Fruit fly (Drosophila melanogaster): Measurements from ENCODE around the gene sowah.

dm6 chr3L:12606292-12606691 is 34.0 kb upstream of the sowah start:
- TF ChIP-seq svp (GFP tag): no peak
- TF ChIP-seq Blimp-1 (GFP tag; optimal IDR thresholded peaks at IDR 0.05): no peak
- no peak for TF ChIP-seq Sox102F (GFP tag; optimal IDR thresholded peaks at IDR 0.05)
- TF ChIP-seq CG16779 (tag; optimal IDR thresholded peaks at IDR 0.05): no peak
- no peak for TF ChIP-seq dsx (GFP tag; optimal IDR thresholded peaks at IDR 0.05; ENCODE audit: poor library complexity, severe bottlenecking)
- no peak for TF ChIP-seq Lpt (GFP tag; optimal IDR thresholded peaks at IDR 0.05)
- TF ChIP-seq CG31627 (GFP tag; optimal IDR thresholded peaks at IDR 0.05): no peak
- TF ChIP-seq cyc (GFP tag; optimal IDR thresholded peaks at IDR 0.05): no peak
- no peak for TF ChIP-seq CG9139 (GFP tag; optimal IDR thresholded peaks at IDR 0.05)
- no peak for TF ChIP-seq CG6792 (GFP tag; optimal IDR thresholded peaks at IDR 0.05)
- TF ChIP-seq topi (GFP tag; optimal IDR thresholded peaks at IDR 0.05): no peak
- TF ChIP-seq Ets21C (GFP tag; optimal IDR thresholded peaks at IDR 0.05): no peak
- no peak for TF ChIP-seq CG34406 (GFP tag; optimal IDR thresholded peaks at IDR 0.05)

Data from whole organism, prepupa.